Worm (Caenorhabditis elegans): ENCODE measurements around the gene T11F9.10.
A peak's percentile ranks its signal among the peaks of the same experiment; 100 is the strongest.

T11F9.10 gene

DNA sequence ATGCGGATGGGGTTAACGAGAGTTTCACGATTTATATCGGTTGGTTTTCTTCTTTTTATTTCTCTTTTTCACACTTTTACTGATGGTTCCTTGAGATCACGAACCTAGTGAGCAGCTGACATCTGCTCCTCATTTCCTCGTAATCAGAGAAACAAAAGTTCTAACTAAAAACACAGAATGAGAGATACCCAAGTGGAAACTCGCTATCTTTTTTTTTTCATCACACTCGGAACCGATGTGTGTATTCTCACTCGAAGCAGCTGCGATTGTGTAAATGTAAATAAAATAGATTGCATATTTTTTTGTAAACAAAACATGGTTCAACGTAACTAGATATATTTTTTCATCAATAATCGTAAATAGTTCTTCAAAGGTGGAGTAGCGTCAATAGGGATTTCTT lies 19.6 kb downstream of the T11F9.10 start:
- TF ChIP-seq hlh-12 (tag; optimal IDR thresholded peaks at IDR 0.05) (no peak), D2030.7 (GFP tag; IDR thresholded peaks at IDR 0.05) (no peak), nhr-90 (tag; optimal IDR thresholded peaks at IDR 0.05) (no peak), snpc-1.1 (tag; optimal IDR thresholded peaks at IDR 0.05; ENCODE audit: insufficient read depth) (no peak)

DNA sequence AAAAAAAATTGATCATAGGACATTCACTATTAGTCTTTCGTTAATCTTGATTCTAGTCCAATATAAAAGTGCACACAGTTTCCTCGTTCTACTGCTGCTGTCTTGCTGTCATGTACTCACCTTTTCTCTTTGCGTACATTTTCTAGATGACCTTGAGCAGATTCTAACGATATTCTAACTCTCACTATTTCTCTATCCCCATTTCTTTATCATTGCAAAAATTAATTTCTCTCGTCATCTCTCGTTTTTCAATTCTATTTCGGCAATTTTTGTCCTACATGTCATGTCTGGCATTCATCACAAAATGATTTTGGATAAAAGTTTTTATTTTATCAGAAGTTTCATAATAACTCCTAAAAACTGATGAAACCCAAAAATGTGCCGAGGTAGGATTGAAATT lies 22.0 kb downstream of the T11F9.10 start, which contains the start of gene ttll-5:
ttll-5 (plus strand) TSS at position 288 of the 400 bp plus-strand sequence.
- TF ChIP-seq F57C9.4 (tag; optimal IDR thresholded peaks at IDR 0.05) (no peak), cebp-1 (GFP tag; IDR thresholded peaks at IDR 0.05) (no peak), cebp-1 (tag; optimal IDR thresholded peaks at IDR 0.05) (no peak), dpl-1 (GFP tag; optimal IDR thresholded peaks at IDR 0.05) (no peak), mel-28 (tag; optimal IDR thresholded peaks at IDR 0.05; ENCODE audit: borderline replicate concordance) (no peak), T07F8.4 (tag; optimal IDR thresholded peaks at IDR 0.05) (no peak), mcd-1 (GFP tag; IDR thresholded peaks at IDR 0.05) (no peak), madf-10 (tag; optimal IDR thresholded peaks at IDR 0.05) (no peak), ceh-100 (GFP tag; IDR thresholded peaks at IDR 0.05) (no peak), snpc-1.1 (tag; optimal IDR thresholded peaks at IDR 0.05; ENCODE audit: insufficient read depth) (no peak), bed-1 (GFP tag; IDR thresholded peaks at IDR 0.05) (no peak)

DNA sequence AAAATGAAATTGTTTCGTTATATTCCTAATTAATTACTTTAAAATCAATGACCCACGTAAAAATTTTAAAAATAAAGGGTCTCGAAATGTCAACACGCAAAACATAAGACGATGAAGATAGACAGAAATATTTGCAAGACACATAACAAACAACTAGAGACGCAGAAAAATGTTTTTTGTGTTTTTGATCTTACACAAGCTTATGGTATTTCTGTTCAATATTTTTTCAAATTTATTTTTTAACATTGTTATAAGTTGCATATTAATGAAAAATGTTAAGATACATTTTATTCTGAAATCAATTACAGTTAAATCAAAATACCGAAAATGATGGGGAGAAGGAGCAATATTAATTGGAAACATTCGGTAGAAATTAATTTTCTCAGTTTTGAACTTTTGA lies 26.7 kb downstream of the T11F9.10 start, which contains the start of gene C55A6.3:
C55A6.3 (minus strand) TSS at position 101 of the 400 bp plus-strand sequence.
- no peak for TF ChIP-seq egl-18 (GFP tag; IDR thresholded peaks at IDR 0.05)
- no peak for TF ChIP-seq F52B5.7 (tag; optimal IDR thresholded peaks at IDR 0.05)
- TF ChIP-seq lir-1 (GFP tag; conservative IDR thresholded peaks at IDR 0.05), result no peak
- TF ChIP-seq snpc-4 (GFP tag; optimal IDR thresholded peaks at IDR 0.05), result no peak
- TF ChIP-seq snpc-4 (tag; optimal IDR thresholded peaks at IDR 0.05), result no peak
- TF ChIP-seq hlh-12 (tag; optimal IDR thresholded peaks at IDR 0.05), result no peak
- no peak for TF ChIP-seq attf-3 (GFP tag; conservative IDR thresholded peaks at IDR 0.05)
- no peak for TF ChIP-seq tbx-9 (tag; optimal IDR thresholded peaks at IDR 0.05; ENCODE audit: borderline replicate concordance)

DNA sequence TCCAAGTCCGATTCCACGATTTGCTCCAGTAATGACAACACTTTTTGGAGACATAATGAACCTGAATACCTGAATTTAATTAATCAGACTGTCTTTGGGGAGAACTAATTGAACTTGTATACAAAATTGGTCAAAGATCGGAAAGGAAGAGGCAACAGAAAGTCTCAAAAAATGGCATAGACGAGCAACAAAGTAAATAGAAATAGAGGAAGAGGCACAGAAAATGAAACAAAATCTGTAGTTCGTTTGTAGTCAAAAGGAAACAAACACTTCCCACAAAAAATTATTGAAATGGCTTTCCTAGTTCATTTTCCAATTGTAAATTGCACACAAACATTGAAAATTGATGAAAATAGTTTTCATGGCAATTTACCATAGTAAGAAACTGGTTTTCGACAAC lies 27.9 kb downstream of the T11F9.10 start, which contains the start of gene C55A6.6:
C55A6.6 (minus strand) TSS at position 61 of the 400 bp plus-strand sequence.
- TF ChIP-seq dox-1 (GFP tag; IDR thresholded peaks at IDR 0.05), result no peak
- no peak for TF ChIP-seq let-607 (tag; optimal IDR thresholded peaks at IDR 0.05)

DNA sequence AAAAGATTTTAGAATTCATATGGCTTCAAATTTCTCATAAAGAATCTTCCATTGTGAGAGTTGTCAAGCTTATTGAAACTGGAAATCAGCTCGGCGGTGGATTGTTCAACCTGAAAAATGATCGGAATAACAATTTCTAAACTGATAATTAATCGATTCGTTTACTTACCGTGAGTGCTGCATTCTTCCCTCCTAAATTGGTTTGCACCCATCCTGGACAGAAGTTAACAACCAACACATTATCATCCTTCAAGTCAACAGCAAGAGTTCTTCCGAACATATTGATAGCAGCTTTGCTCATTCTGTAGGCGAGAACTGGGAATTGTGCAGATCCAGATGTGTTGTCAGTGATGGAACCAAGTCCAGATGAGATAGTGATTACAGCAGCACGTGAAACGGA lies 28.4 kb downstream of the T11F9.10 start:
- TF ChIP-seq lag-1 (GFP tag; IDR thresholded peaks at IDR 0.05), result 0 out of 2 replicates have a peak, but pooled peaks have one; percentile 27
- no peak for TF ChIP-seq zim-3 (tag; optimal IDR thresholded peaks at IDR 0.05)
- TF ChIP-seq ztf-3 (GFP tag; optimal IDR thresholded peaks at IDR 0.05), result no peak
- no peak for TF ChIP-seq zfh-2 (GFP tag; conservative IDR thresholded peaks at IDR 0.05)

DNA sequence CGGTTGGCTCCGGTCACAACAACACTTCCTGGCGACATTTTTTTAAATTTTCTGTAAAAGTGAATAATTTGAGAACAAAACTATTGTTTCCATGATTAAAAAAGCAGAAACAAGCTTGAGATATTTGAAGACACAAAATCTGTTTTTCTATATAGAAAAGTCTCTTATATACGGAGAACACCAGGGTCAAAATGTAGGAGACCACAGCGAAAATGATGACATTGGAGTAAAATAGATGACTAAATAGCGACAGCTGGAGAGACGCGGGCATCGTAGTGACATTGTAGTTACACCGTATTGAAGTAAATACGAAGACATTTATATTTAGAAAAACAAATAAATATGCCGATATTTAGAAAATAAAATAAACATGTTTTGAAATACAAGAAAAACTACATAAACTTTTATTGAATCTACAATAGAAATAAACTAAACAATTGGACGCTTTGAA lies 29.4 kb downstream of the T11F9.10 start, which contains the start of gene sdz-8:
sdz-8 (minus strand) TSS at position 51 of the 451 bp plus-strand sequence.
- TF ChIP-seq cebp-2 (GFP tag; IDR thresholded peaks at IDR 0.05), result no peak
- TF ChIP-seq lin-26 (GFP tag; IDR thresholded peaks at IDR 0.05), result no peak
- TF ChIP-seq hmg-1.2 (GFP tag; IDR thresholded peaks at IDR 0.05), result no peak
- no peak for TF ChIP-seq ceh-40 (GFP tag; IDR thresholded peaks at IDR 0.05)
- no peak for TF ChIP-seq F57A8.1 (GFP tag; optimal IDR thresholded peaks at IDR 0.05)
- TF ChIP-seq madf-3 (GFP tag; IDR thresholded peaks at IDR 0.05), result no peak
- no peak for TF ChIP-seq F37B4.10 (GFP tag; IDR thresholded peaks at IDR 0.05)
- TF ChIP-seq dox-1 (GFP tag; IDR thresholded peaks at IDR 0.05), result no peak
- TF ChIP-seq lin-35 (GFP tag; optimal IDR thresholded peaks at IDR 0.05), result no peak
- TF ChIP-seq nhr-179 (tag; optimal IDR thresholded peaks at IDR 0.05), result no peak
- TF ChIP-seq lin-54 (GFP tag; optimal IDR thresholded peaks at IDR 0.05), result no peak
- no peak for TF ChIP-seq attf-5 (GFP tag; optimal IDR thresholded peaks at IDR 0.05)
- TF ChIP-seq gei-17 (GFP tag; optimal IDR thresholded peaks at IDR 0.05), result no peak
- TF ChIP-seq madf-8 (GFP tag; conservative IDR thresholded peaks at IDR 0.05), result no peak
- no peak for TF ChIP-seq mcd-1 (GFP tag; IDR thresholded peaks at IDR 0.05)
- no peak for TF ChIP-seq B0035.1 (tag; optimal IDR thresholded peaks at IDR 0.05)

All from whole organism, young adult.